Worm (Caenorhabditis elegans) whole organism, L4 larva: ENCODE data around the gene egl-23.
A peak's percentile ranks its signal among the peaks of the same experiment; 100 is the strongest.

ENCODE experiments used
- F10B5.3 ChIP-seq: sonication (generic microtip); optimal IDR thresholded peaks from 2 replicates; lab custom pipeline; 2016; ENCODE audit warnings: mild to moderate bottlenecking, missing genetic modification characterization, missing compliant biosample characterization
- F26F4.8 ChIP-seq: fragments of 200-800 bp; sonication (Bioruptor generic); conservative IDR thresholded peaks from 2 replicates; pipeline ENCODE4 v1.3.6; 2022; ENCODE audit warnings: missing genetic modification characterization, missing compliant biosample characterization
- F37D6.2 ChIP-seq: sonication (generic microtip); optimal IDR thresholded peaks from 2 replicates; lab custom pipeline; 2016; ENCODE audit warnings: mild to moderate bottlenecking, missing genetic modification characterization, missing compliant biosample characterization
- F44E2.7 ChIP-seq: fragments of 200-800 bp; sonication (Bioruptor generic); IDR thresholded peaks from 2 replicates; pipeline ENCODE4 v2.1.2; 2022; ENCODE audit warnings: missing genetic modification characterization, missing compliant biosample characterization
- R02D3.7 ChIP-seq: fragments of 150-350 bp; sonication (generic microtip); optimal IDR thresholded peaks from 3 replicates; lab custom pipeline; 2014; ENCODE audit warnings: missing biosample characterization, missing genetic modification characterization
- T20F7.1 ChIP-seq: fragments of 200-800 bp; sonication (Bioruptor generic); optimal IDR thresholded peaks from 2 replicates; lab custom pipeline; 2018; ENCODE audit warnings: mild to moderate bottlenecking, missing genetic modification characterization, missing compliant biosample characterization
- Y5F2A.4 ChIP-seq: fragments of 200-800 bp; sonication (Bioruptor generic); optimal IDR thresholded peaks from 2 replicates; lab custom pipeline; 2018; ENCODE audit warnings: mild to moderate bottlenecking, missing genetic modification characterization, missing compliant biosample characterization
- Y75B8A.6 ChIP-seq: fragments of 200-800 bp; sonication (Bioruptor generic); IDR thresholded peaks from 2 replicates; pipeline ENCODE4 v1.3.6; 2022; ENCODE audit warnings: missing genetic modification reagents, missing genetic modification characterization, missing compliant biosample characterization
- aha-1 ChIP-seq: fragments of 150-350 bp; peaks from one replicate; lab custom pipeline; 2014; ENCODE audit warnings: missing biosample characterization, missing genetic modification characterization
- aly-2 ChIP-seq: sonication (generic microtip); optimal IDR thresholded peaks from 2 replicates; lab custom pipeline; 2018; ENCODE audit warnings: missing biosample characterization, missing genetic modification characterization
- ceh-32 ChIP-seq: sonication (generic microtip); optimal IDR thresholded peaks from 2 replicates; lab custom pipeline; 2016; ENCODE audit warnings: mild to moderate bottlenecking, missing genetic modification characterization, missing compliant biosample characterization; ENCODE audit not compliant: poor library complexity
- daf-16 ChIP-seq, 3 experiments: sonication (generic microtip); optimal IDR thresholded peaks; 2 replicates each; lab custom pipeline; 2016 to 2017; ENCODE audit warnings: missing genetic modification characterization in 3 of 3, missing genetic modification reagents in 3 of 3, mild to moderate bottlenecking in 2 of 3, missing compliant biosample characterization in 2 of 3, missing biosample characterization in 1 of 3, moderate library complexity in 1 of 3
- daf-19 ChIP-seq: fragments of 200-800 bp; sonication (Bioruptor generic); conservative IDR thresholded peaks from 2 replicates; pipeline ENCODE4 v1.3.6; 2022; ENCODE audit warnings: missing genetic modification characterization, missing compliant biosample characterization
- egl-43 ChIP-seq: fragments of 200-800 bp; sonication (Bioruptor generic); IDR thresholded peaks from 2 replicates; pipeline ENCODE4 v1.3.6; 2022; ENCODE audit warnings: missing genetic modification reagents, missing genetic modification characterization, missing compliant biosample characterization
- hif-1 ChIP-seq, 2 experiments: sonication (generic microtip); optimal IDR thresholded peaks; 2 replicates each; lab custom pipeline; 2016 to 2017; ENCODE audit warnings: missing compliant biosample characterization in 2 of 2, missing genetic modification characterization in 2 of 2, missing genetic modification reagents in 2 of 2, missing genotype in 2 of 2, mild to moderate bottlenecking in 1 of 2
- hlh-11 ChIP-seq: fragments of 200-800 bp; sonication (Bioruptor generic); optimal IDR thresholded peaks from 2 replicates; lab custom pipeline; 2018; ENCODE audit warnings: mild to moderate bottlenecking, missing genetic modification characterization, missing compliant biosample characterization
- hlh-30 ChIP-seq: sonication (generic microtip); optimal IDR thresholded peaks from 2 replicates; lab custom pipeline; 2017; ENCODE audit warnings: antibody characterized with exemption, mild to moderate bottlenecking, missing genetic modification characterization, missing compliant biosample characterization; ENCODE audit not compliant: insufficient read depth
- hmg-1.1 ChIP-seq: fragments of 200-800 bp; sonication (Bioruptor generic); IDR thresholded peaks from 2 replicates; pipeline ENCODE4 v1.3.6; 2022; ENCODE audit warnings: missing genetic modification reagents, missing genetic modification characterization, missing compliant biosample characterization
- lim-7 ChIP-seq: fragments of 200-800 bp; sonication (Bioruptor generic); IDR thresholded peaks from 2 replicates; pipeline ENCODE4 v1.3.6; 2022; ENCODE audit warnings: missing genetic modification characterization, missing compliant biosample characterization
- lin-13 ChIP-seq: fragments of 150-350 bp; optimal IDR thresholded peaks from 2 replicates; lab custom pipeline; 2014; ENCODE audit warnings: missing biosample characterization, missing genetic modification reagents, missing genetic modification characterization
- madf-5 ChIP-seq, 2 experiments: fragments of 200-800 bp; sonication (Bioruptor generic); IDR thresholded peaks; 2 replicates each; pipeline ENCODE4 v1.3.6; 2022; ENCODE audit warnings: missing compliant biosample characterization in 2 of 2, missing genetic modification characterization in 2 of 2
- mdl-1 ChIP-seq, 2 experiments: fragments of 150-350 bp in 1 of 2; sonication (generic microtip) in 1 of 2; optimal IDR thresholded peaks; 2 replicates each; lab custom pipeline; 2014 to 2017; ENCODE audit warnings: missing biosample characterization in 2 of 2, missing genetic modification characterization in 2 of 2
- mxl-3 ChIP-seq: fragments of 200-800 bp; sonication (Bioruptor generic); optimal IDR thresholded peaks from 2 replicates; lab custom pipeline; 2018; ENCODE audit warnings: mild to moderate bottlenecking, missing genetic modification characterization, missing compliant biosample characterization
- nhr-11 ChIP-seq: fragments of 150-350 bp; optimal IDR thresholded peaks from 2 replicates; lab custom pipeline; 2014; ENCODE audit warnings: missing biosample characterization, missing genetic modification characterization
- nhr-28 ChIP-seq: fragments of 150-350 bp; optimal IDR thresholded peaks from 2 replicates; lab custom pipeline; 2014; ENCODE audit warnings: missing biosample characterization, missing genetic modification characterization
- nhr-41 ChIP-seq: fragments of 200-800 bp; sonication (Bioruptor generic); IDR thresholded peaks from 2 replicates; pipeline ENCODE4 v1.3.6; 2022; ENCODE audit warnings: missing genetic modification reagents, missing genetic modification characterization, missing compliant biosample characterization
- nhr-48 ChIP-seq: sonication (generic microtip); optimal IDR thresholded peaks from 2 replicates; lab custom pipeline; 2016; ENCODE audit warnings: mild to moderate bottlenecking, missing genetic modification characterization, missing compliant biosample characterization
- pha-4 ChIP-seq, 2 experiments: fragments of 150-350 bp in 1 of 2; fragments of 200-800 bp in 1 of 2; sonication (Bioruptor generic) in 1 of 2; IDR thresholded peaks in 1 of 2; optimal IDR thresholded peaks in 1 of 2; 2 replicates each; pipeline versions ENCODE4 v1.3.6 to Lab custom; 2014 to 2022; ENCODE audit warnings: missing genetic modification characterization in 2 of 2, missing genetic modification reagents in 2 of 2, missing biosample characterization in 1 of 2, missing compliant biosample characterization in 1 of 2
- rbr-2 ChIP-seq: sonication (generic microtip); optimal IDR thresholded peaks from 2 replicates; lab custom pipeline; 2016; ENCODE audit warnings: missing genotype, missing genetic modification characterization, missing compliant biosample characterization
- sdz-12 ChIP-seq: fragments of 200-800 bp; sonication (Bioruptor generic); optimal IDR thresholded peaks from 2 replicates; lab custom pipeline; 2018; ENCODE audit warnings: mild to moderate bottlenecking, missing genetic modification characterization, missing compliant biosample characterization
- skn-1 ChIP-seq: fragments of 150-350 bp; optimal IDR thresholded peaks from 2 replicates; lab custom pipeline; 2014; ENCODE audit warnings: missing biosample characterization, missing genetic modification characterization
- snpc-4 ChIP-seq: fragments of 150-350 bp; optimal IDR thresholded peaks from 2 replicates; lab custom pipeline; 2014; ENCODE audit warnings: missing biosample characterization, missing genetic modification characterization
- spr-1 ChIP-seq: sonication (generic microtip); optimal IDR thresholded peaks from 2 replicates; lab custom pipeline; 2016; ENCODE audit warnings: mild to moderate bottlenecking, missing genetic modification characterization, missing compliant biosample characterization
- vab-7 ChIP-seq: fragments of 200-800 bp; sonication (Bioruptor generic); IDR thresholded peaks from 2 replicates; pipeline ENCODE4 v1.3.6; 2022; ENCODE audit warnings: missing genetic modification reagents, missing genetic modification characterization, missing compliant biosample characterization
- zfp-2 ChIP-seq: sonication (generic microtip); optimal IDR thresholded peaks from 2 replicates; lab custom pipeline; 2016; ENCODE audit warnings: mild to moderate bottlenecking, missing genetic modification characterization, missing compliant biosample characterization
- zfp-3 ChIP-seq: fragments of 200-800 bp; sonication (Bioruptor generic); conservative IDR thresholded peaks from 2 replicates; pipeline ENCODE4 v1.3.6; 2022; ENCODE audit warnings: missing genetic modification reagents, missing genetic modification characterization, missing compliant biosample characterization
- zip-2 ChIP-seq: fragments of 150-350 bp; optimal IDR thresholded peaks from 2 replicates; lab custom pipeline; 2014; ENCODE audit warnings: missing biosample characterization, missing genetic modification characterization
- ztf-11 ChIP-seq: fragments of 150-350 bp; optimal IDR thresholded peaks from 2 replicates; lab custom pipeline; 2014; ENCODE audit warnings: missing biosample characterization, missing genetic modification characterization
- ztf-7 ChIP-seq: fragments of 150-350 bp; optimal IDR thresholded peaks from 2 replicates; lab custom pipeline; 2014; ENCODE audit warnings: missing biosample characterization, missing genetic modification characterization

egl-23 gene

ce11 chrIV:14013692-14014091 is 24.8 kb downstream of the egl-23 start (continued):
- TF ChIP-seq aly-2 (tag; lab: Kevin White, UChicago) = no peak
- no peak for TF ChIP-seq F26F4.8
- 0 out of 4 replicates have a peak, but pooled peaks of 1 of the 2 experiments have one; percentile 49 for TF ChIP-seq madf-5 (GFP tag; IDR thresholded peaks at IDR 0.05; lab: Robert Waterston, UW)
- peak; percentile 22 for TF ChIP-seq hlh-30 (tag; lab: Kevin White, UChicago)
- peak; percentile 37 for TF ChIP-seq nhr-48 (tag; lab: Kevin White, UChicago)
- TF ChIP-seq mdl-1 (tag; optimal IDR thresholded peaks at IDR 0.05; lab: Kevin White, UChicago) = peak in 1 of 2 experiments; percentile 31
- peak; percentile 59; the same call in 1 of the 2 replicates for TF ChIP-seq pha-4 (GFP tag; IDR thresholded peaks at IDR 0.05; lab: Robert Waterston, UW)
- no peak for TF ChIP-seq pha-4 (tag; optimal IDR thresholded peaks at IDR 0.05; lab: Kevin White, UChicago)
- TF ChIP-seq snpc-4 (tag; lab: Kevin White, UChicago) = peak; percentile 87
- TF ChIP-seq ztf-11 (tag; lab: Kevin White, UChicago) = no peak
- TF ChIP-seq vab-7 (GFP tag; lab: Robert Waterston, UW) = no peak
- TF ChIP-seq spr-1 (tag; lab: Kevin White, UChicago) = peak; percentile 46
- peak; percentile 64; the same call in 1 of the 2 replicates for TF ChIP-seq lim-7 (GFP tag; lab: Robert Waterston, UW)
- TF ChIP-seq ceh-32 (tag; lab: Kevin White, UChicago) = no peak
- no peak for TF ChIP-seq zip-2 (tag; lab: Kevin White, UChicago)
- TF ChIP-seq nhr-11 (tag; lab: Kevin White, UChicago) = peak; percentile 16
- no peak for TF ChIP-seq hlh-11 (tag; lab: Kevin White, UChicago)
- TF ChIP-seq skn-1 = no peak
- TF ChIP-seq F44E2.7 (GFP tag; lab: Robert Waterston, UW) = no peak
- no peak for TF ChIP-seq egl-43
- no peak for TF ChIP-seq lin-13 (GFP tag; lab: Kevin White, UChicago)
- peak; percentile 8 for TF ChIP-seq Y5F2A.4 (GFP tag; lab: Kevin White, UChicago)
- TF ChIP-seq daf-16 (GFP tag; optimal IDR thresholded peaks at IDR 0.05; lab: Kevin White, UChicago) = peak in 1 of 2 experiments; percentile 77
- no peak for TF ChIP-seq daf-16 (tag; optimal IDR thresholded peaks at IDR 0.05; lab: Kevin White, UChicago)
- no peak for TF ChIP-seq zfp-2 (tag; lab: Kevin White, UChicago)
- TF ChIP-seq aha-1 (tag; lab: Kevin White, UChicago) = peak; percentile 69
- no peak for TF ChIP-seq rbr-2
- peak; percentile 50 for TF ChIP-seq F10B5.3
- peak; percentile 4 for TF ChIP-seq F37D6.2 (tag; lab: Kevin White, UChicago)
- TF ChIP-seq hif-1 (tag; optimal IDR thresholded peaks at IDR 0.05; lab: Kevin White, UChicago) = no peak
- peak; percentile 76 for TF ChIP-seq ztf-7 (tag; lab: Kevin White, UChicago)
- no peak; the same call in 1 of the 2 replicates for TF ChIP-seq Y75B8A.6 (GFP tag; lab: Robert Waterston, UW)
- TF ChIP-seq hmg-1.1 (GFP tag; lab: Robert Waterston, UW) = no peak; the same call in none of the 2 replicates
- peak; percentile 78; the same call in 1 of the 2 replicates for TF ChIP-seq daf-19 (GFP tag; lab: Robert Waterston, UW)
- TF ChIP-seq, all 104 proteins: peak for 21

- TF ChIP-seq rbr-2 (no peak), hlh-11 (tag; lab: Kevin White, UChicago) (no peak), zfp-3 (GFP tag; lab: Robert Waterston, UW) (no peak), nhr-41 (GFP tag; lab: Robert Waterston, UW) (no peak), aha-1 (tag; lab: Kevin White, UChicago) (peak; percentile 22)
Observed at ce11 chrIV:14015844-14016243, 27.0 kb downstream of the egl-23 start, which contains the start of gene srw-63. Gene srw-63 (minus strand): TSS chrIV:14015944.

ce11 chrIV:14019883-14020282 is 31.0 kb downstream of the egl-23 start, which contains the start of the genes irld-56 and irld-55:
Gene irld-56 (minus strand): TSS chrIV:14019983.
Gene irld-55 (plus strand): TSS chrIV:14020198.
- TF ChIP-seq nhr-48 (tag; lab: Kevin White, UChicago) (no peak), sdz-12 (no peak), mxl-3 (GFP tag; lab: Kevin White, UChicago) (no peak), T20F7.1 (no peak), R02D3.7 (tag; lab: Kevin White, UChicago) (no peak), nhr-28 (no peak)
- TF ChIP-seq, all 104 proteins: peak for 0
